Worm (Caenorhabditis elegans) whole organism, mixed stage, embryonic: ENCODE results near the gene F46B3.9.

Experiments
- M03D4.4 ChIP-seq: sonication (generic microtip); optimal IDR thresholded peaks from 2 replicates; lab custom pipeline; 2017; ENCODE audit warnings: mild to moderate bottlenecking, missing genetic modification characterization, missing compliant biosample characterization
- bed-3 ChIP-seq: fragments of 200-800 bp; sonication (Bioruptor generic); optimal IDR thresholded peaks from 3 replicates; lab custom pipeline; 2018; ENCODE audit warnings: mild to moderate bottlenecking, missing genetic modification characterization, moderate library complexity, missing compliant biosample characterization
- blmp-1 ChIP-seq: fragments of 150-350 bp; optimal IDR thresholded peaks from 2 replicates; lab custom pipeline; 2014; ENCODE audit warnings: missing biosample characterization, missing genetic modification characterization
- ceh-39 ChIP-seq: fragments of 150-350 bp; optimal IDR thresholded peaks from 2 replicates; lab custom pipeline; 2014; ENCODE audit warnings: missing biosample characterization, missing genetic modification characterization
- ces-1 ChIP-seq: fragments of 150-350 bp; optimal IDR thresholded peaks from 2 replicates; lab custom pipeline; 2014; ENCODE audit warnings: missing biosample characterization, missing genetic modification reagents, missing genetic modification characterization
- cnd-1 ChIP-seq: fragments of 200-800 bp; sonication (Bioruptor generic); optimal IDR thresholded peaks from 2 replicates; lab custom pipeline; 2018; ENCODE audit warnings: mild to moderate bottlenecking, missing genetic modification characterization, missing compliant biosample characterization
- drap-1 ChIP-seq: fragments of 200-800 bp; sonication (Bioruptor generic); optimal IDR thresholded peaks from 3 replicates; lab custom pipeline; 2018; ENCODE audit warnings: mild to moderate bottlenecking, missing genetic modification characterization, missing compliant biosample characterization
- elt-1 ChIP-seq: sonication (generic microtip); optimal IDR thresholded peaks from 2 replicates; lab custom pipeline; 2017; ENCODE audit warnings: missing genetic modification characterization, mild to moderate bottlenecking, missing compliant biosample characterization, antibody characterized with exemption, moderate library complexity, borderline replicate concordance; ENCODE audit not compliant: insufficient read depth
- elt-3 ChIP-seq: fragments of 150-350 bp; optimal IDR thresholded peaks from 2 replicates; lab custom pipeline; 2014; ENCODE audit warnings: missing biosample characterization, missing genetic modification characterization
- flh-1 ChIP-seq: fragments of 200-800 bp; sonication (Bioruptor generic); optimal IDR thresholded peaks from 2 replicates; lab custom pipeline; 2018; ENCODE audit warnings: mild to moderate bottlenecking, missing genetic modification characterization, moderate library complexity, missing compliant biosample characterization
- ham-2 ChIP-seq: fragments of 200-800 bp; sonication (Bioruptor generic); optimal IDR thresholded peaks from 2 replicates; lab custom pipeline; 2018; ENCODE audit warnings: mild to moderate bottlenecking, missing genetic modification characterization, missing compliant biosample characterization
- hlh-1 ChIP-seq: fragments of 150-350 bp; optimal IDR thresholded peaks from 2 replicates; lab custom pipeline; 2014; ENCODE audit warnings: missing biosample characterization, missing genetic modification reagents, missing genetic modification characterization
- lin-13 ChIP-seq: fragments of 150-350 bp; optimal IDR thresholded peaks from 2 replicates; lab custom pipeline; 2014; ENCODE audit warnings: missing biosample characterization, missing genetic modification characterization
- lin-32 ChIP-seq: fragments of 200-800 bp; sonication (Bioruptor generic); optimal IDR thresholded peaks from 2 replicates; lab custom pipeline; 2018; ENCODE audit warnings: mild to moderate bottlenecking, missing genetic modification characterization, missing compliant biosample characterization
- lsy-2 ChIP-seq: fragments of 150-350 bp; optimal IDR thresholded peaks from 2 replicates; lab custom pipeline; 2014; ENCODE audit warnings: missing biosample characterization, missing genetic modification characterization
- mab-5 ChIP-seq: fragments of 150-350 bp; optimal IDR thresholded peaks from 2 replicates; lab custom pipeline; 2014; ENCODE audit warnings: missing biosample characterization, missing genetic modification characterization
- mep-1 ChIP-seq: fragments of 150-350 bp; optimal IDR thresholded peaks from 2 replicates; lab custom pipeline; 2017; ENCODE audit warnings: missing biosample characterization, missing genetic modification reagents, missing genetic modification characterization, inconsistent platforms
- mls-2 ChIP-seq: sonication (generic microtip); optimal IDR thresholded peaks from 2 replicates; lab custom pipeline; 2016; ENCODE audit warnings: mild to moderate bottlenecking, missing genetic modification characterization, moderate library complexity, missing compliant biosample characterization
- nhr-2 ChIP-seq: fragments of 150-350 bp; optimal IDR thresholded peaks from 2 replicates; lab custom pipeline; 2014; ENCODE audit warnings: missing biosample characterization, missing genetic modification characterization
- nhr-237 ChIP-seq: fragments of 150-350 bp; optimal IDR thresholded peaks from 2 replicates; lab custom pipeline; 2014; ENCODE audit warnings: missing biosample characterization, missing genetic modification characterization
- nhr-28 ChIP-seq: fragments of 150-350 bp; optimal IDR thresholded peaks from 2 replicates; lab custom pipeline; 2014; ENCODE audit warnings: missing biosample characterization, missing genetic modification characterization
- nhr-76 ChIP-seq: sonication (generic microtip); optimal IDR thresholded peaks from 2 replicates; lab custom pipeline; 2017; ENCODE audit warnings: missing biosample characterization, missing genetic modification characterization
- pha-4 ChIP-seq: fragments of 150-350 bp; optimal IDR thresholded peaks from 2 replicates; lab custom pipeline; 2018; ENCODE audit warnings: missing biosample characterization, missing genetic modification reagents, missing genetic modification characterization
- sem-2 ChIP-seq: fragments of 200-800 bp; sonication (Bioruptor generic); optimal IDR thresholded peaks from 2 replicates; lab custom pipeline; 2018; ENCODE audit warnings: mild to moderate bottlenecking, missing genetic modification characterization, missing compliant biosample characterization
- snpc-4 ChIP-seq: fragments of 150-350 bp; optimal IDR thresholded peaks from 2 replicates; lab custom pipeline; 2014; ENCODE audit warnings: missing biosample characterization, missing genetic modification characterization
- sptf-1 ChIP-seq: sonication (generic microtip); optimal IDR thresholded peaks from 2 replicates; lab custom pipeline; 2017; ENCODE audit warnings: mild to moderate bottlenecking, missing genetic modification characterization, moderate library complexity, missing compliant biosample characterization
- tbx-8 ChIP-seq: fragments of 200-800 bp; sonication (Bioruptor generic); optimal IDR thresholded peaks from 2 replicates; lab custom pipeline; 2018; ENCODE audit warnings: mild to moderate bottlenecking, missing genetic modification characterization, moderate library complexity, missing compliant biosample characterization
- unc-120 ChIP-seq: sonication (generic microtip); optimal IDR thresholded peaks from 2 replicates; lab custom pipeline; 2017; ENCODE audit warnings: missing genetic modification characterization, missing compliant biosample characterization; ENCODE audit not compliant: poor library complexity, severe bottlenecking
- unc-39 ChIP-seq: fragments of 150-350 bp; optimal IDR thresholded peaks from 2 replicates; lab custom pipeline; 2014; ENCODE audit warnings: missing biosample characterization, missing genetic modification characterization
- unc-62 ChIP-seq: fragments of 150-350 bp; optimal IDR thresholded peaks from 2 replicates; lab custom pipeline; 2014; ENCODE audit warnings: missing biosample characterization, missing genetic modification reagents, missing genetic modification characterization
- zip-8 ChIP-seq: fragments of 150-350 bp; optimal IDR thresholded peaks from 2 replicates; lab custom pipeline; 2014; ENCODE audit warnings: missing biosample characterization, missing genetic modification characterization
- ztf-11 ChIP-seq: fragments of 150-350 bp; optimal IDR thresholded peaks from 2 replicates; lab custom pipeline; 2014; ENCODE audit warnings: missing biosample characterization, missing genetic modification characterization

Gene F46B3.9

DNA sequence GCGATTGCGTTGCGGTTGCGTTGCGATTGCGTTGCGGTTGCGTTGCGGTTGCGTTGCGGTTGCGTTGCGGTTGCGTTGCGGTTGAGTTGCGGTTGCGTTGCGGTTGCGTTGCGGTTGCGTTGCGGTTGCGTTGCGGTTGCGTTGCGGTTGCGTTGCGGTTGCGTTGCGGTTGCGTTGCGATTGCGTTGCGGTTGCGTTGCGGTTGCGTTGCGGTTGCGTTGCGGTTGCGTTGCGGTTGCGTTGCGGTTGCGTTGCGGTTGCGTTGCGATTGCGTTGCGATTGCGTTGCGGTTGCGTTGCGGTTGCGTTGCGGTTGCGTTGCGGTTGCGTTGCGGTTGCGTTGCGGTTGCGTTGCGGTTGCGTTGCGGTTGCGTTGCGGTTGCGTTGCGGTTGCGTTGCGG lies 20.1 kb downstream of the F46B3.9 start:
- TF ChIP-seq sptf-1 (tag; lab: Kevin White, UChicago), result peak; percentile 56

DNA sequence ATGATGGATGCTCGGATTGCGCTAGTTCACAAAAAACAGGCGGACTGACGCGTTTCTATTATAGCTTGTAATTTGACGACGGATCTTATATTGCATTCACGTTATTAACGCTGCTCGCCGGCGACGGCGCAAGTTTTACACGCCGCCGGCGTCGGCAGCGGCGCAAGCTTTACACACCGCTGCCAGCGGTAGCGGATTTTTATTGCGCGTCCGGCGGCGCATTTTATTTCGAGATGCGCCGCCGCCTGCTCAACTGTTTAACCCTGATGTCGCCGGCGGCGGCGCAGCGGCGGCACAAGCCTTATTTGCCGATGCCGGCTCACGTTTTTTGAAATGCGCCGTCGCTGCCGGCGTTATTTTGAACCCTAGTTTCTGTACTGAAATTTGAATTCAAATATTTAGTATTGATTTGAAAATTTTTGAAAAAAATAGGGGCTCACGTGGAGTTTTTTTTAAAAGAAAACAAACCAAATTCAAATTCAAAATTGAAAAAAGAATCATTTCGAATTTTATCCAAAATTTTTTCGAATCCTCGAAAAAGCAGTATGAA lies 21.3 kb downstream of the F46B3.9 start, which contains the start of gene ttr-57:
TSS of gene ttr-57 (plus strand) at position 500 of the 550 bp plus-strand sequence.
- no peak for TF ChIP-seq cnd-1 (tag; lab: Kevin White, UChicago)
- no peak for TF ChIP-seq nhr-76 (tag; lab: Kevin White, UChicago)
- TF ChIP-seq tbx-8 (GFP tag; lab: Kevin White, UChicago), result no peak
- no peak for TF ChIP-seq ceh-39 (tag; lab: Kevin White, UChicago)
- no peak for TF ChIP-seq sptf-1 (tag; lab: Kevin White, UChicago)
- no peak for TF ChIP-seq unc-62 (GFP tag; lab: Kevin White, UChicago)
- TF ChIP-seq snpc-4 (tag; lab: Kevin White, UChicago), result no peak
- no peak for TF ChIP-seq ces-1
- TF ChIP-seq, all 35 proteins: peak for 0

DNA sequence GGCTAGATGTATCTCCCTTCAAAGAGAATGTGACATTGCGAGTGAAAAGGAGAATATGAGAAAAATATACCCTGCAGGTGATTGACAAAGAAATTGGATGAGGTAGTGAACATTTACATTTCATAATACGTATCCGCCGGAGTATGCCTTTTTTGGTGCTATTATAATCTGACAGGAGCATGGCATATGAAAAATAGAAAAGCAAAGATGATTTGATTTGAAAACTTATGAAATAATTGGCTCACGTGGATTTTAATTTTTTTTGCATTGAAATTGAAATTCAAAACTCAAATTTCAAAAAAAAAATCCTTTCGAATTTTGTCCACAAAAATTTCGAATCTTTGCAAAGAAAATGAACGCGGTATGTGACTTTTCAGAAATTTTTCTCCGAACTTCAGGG lies 22.9 kb downstream of the F46B3.9 start, which contains the start of gene ttr-11:
TSS of gene ttr-11 (plus strand) at position 301 of the 400 bp plus-strand sequence.
- TF ChIP-seq ztf-11 (tag; lab: Kevin White, UChicago) (no peak), sem-2 (GFP tag; lab: Kevin White, UChicago) (no peak), nhr-76 (tag; lab: Kevin White, UChicago) (no peak), tbx-8 (GFP tag; lab: Kevin White, UChicago) (no peak), mls-2 (tag; lab: Kevin White, UChicago) (no peak), elt-3 (tag; lab: Kevin White, UChicago) (no peak), lin-32 (no peak), zip-8 (tag; lab: Kevin White, UChicago) (no peak), drap-1 (GFP tag; lab: Kevin White, UChicago) (no peak), snpc-4 (tag; lab: Kevin White, UChicago) (no peak), ham-2 (no peak), mab-5 (tag; lab: Kevin White, UChicago) (no peak), sptf-1 (tag; lab: Kevin White, UChicago) (no peak)
- TF ChIP-seq, all 35 proteins: peak for 0

DNA sequence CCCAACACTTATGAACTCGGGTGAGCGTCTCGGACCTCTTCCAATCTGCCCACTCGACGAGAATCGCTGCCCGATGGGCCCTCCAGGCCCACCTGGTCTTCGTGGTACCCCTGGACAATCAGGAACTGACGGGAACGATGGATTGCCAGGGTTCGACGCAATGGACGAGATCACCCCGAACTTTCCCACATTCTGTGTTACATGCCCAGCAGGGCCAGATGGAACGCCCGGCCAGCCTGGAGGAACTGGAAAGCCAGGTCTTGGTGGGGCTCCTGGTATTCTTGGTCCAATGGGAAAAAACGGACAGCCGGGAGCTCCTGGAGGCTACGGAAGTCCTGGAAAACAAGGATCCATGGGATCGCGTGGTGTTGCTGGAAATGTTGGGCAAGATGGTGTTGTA lies 25.2 kb downstream of the F46B3.9 start:
- no peak for TF ChIP-seq ces-1
- no peak for TF ChIP-seq flh-1
- no peak for TF ChIP-seq bed-3
- no peak for TF ChIP-seq blmp-1 (tag; lab: Kevin White, UChicago)
- no peak for TF ChIP-seq nhr-237 (tag; lab: Kevin White, UChicago)
- TF ChIP-seq tbx-8 (GFP tag; lab: Kevin White, UChicago), result no peak
- no peak for TF ChIP-seq hlh-1
- no peak for TF ChIP-seq lin-32
- no peak for TF ChIP-seq snpc-4 (tag; lab: Kevin White, UChicago)
- no peak for TF ChIP-seq unc-62 (GFP tag; lab: Kevin White, UChicago)
- TF ChIP-seq lsy-2 (tag; lab: Kevin White, UChicago), result no peak
- no peak for TF ChIP-seq nhr-28 (tag; lab: Kevin White, UChicago)
- TF ChIP-seq unc-120 (tag; lab: Kevin White, UChicago), result no peak
- TF ChIP-seq mab-5 (tag; lab: Kevin White, UChicago), result no peak
- TF ChIP-seq elt-1, result no peak
- no peak for TF ChIP-seq lin-13 (tag; lab: Kevin White, UChicago)
- no peak for TF ChIP-seq M03D4.4

DNA sequence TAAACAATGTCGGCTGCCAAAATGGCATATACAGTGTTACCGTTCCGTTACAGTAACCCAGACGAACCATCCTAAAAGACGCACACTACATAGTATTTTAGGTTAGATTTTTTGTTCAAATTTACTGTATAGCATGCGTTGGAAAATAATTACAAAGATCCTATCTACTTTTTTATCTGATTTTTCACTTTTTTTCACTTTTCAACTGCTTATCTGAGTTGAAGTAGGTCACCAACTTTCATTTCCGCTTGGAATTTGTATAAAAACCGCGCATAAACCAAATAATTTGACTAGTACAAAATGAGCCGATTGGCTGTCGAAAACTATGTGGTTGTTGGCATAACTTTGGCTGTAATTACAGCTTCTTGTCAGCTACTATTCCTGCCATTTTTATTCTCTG lies 26.1 kb downstream of the F46B3.9 start, which contains the start of gene col-163:
TSS of gene col-163 (plus strand) at position 301 of the 400 bp plus-strand sequence.
- TF ChIP-seq nhr-76 (tag; lab: Kevin White, UChicago) (no peak), mab-5 (tag; lab: Kevin White, UChicago) (no peak), sptf-1 (tag; lab: Kevin White, UChicago) (no peak), ces-1 (no peak), hlh-1 (no peak), mep-1 (tag; lab: Kevin White, UChicago) (no peak), ztf-11 (tag; lab: Kevin White, UChicago) (no peak), pha-4 (tag; lab: Kevin White, UChicago) (no peak), flh-1 (no peak), snpc-4 (tag; lab: Kevin White, UChicago) (no peak), M03D4.4 (no peak), unc-62 (GFP tag; lab: Kevin White, UChicago) (no peak), zip-8 (tag; lab: Kevin White, UChicago) (no peak), tbx-8 (GFP tag; lab: Kevin White, UChicago) (no peak), unc-120 (tag; lab: Kevin White, UChicago) (no peak), lsy-2 (tag; lab: Kevin White, UChicago) (no peak), nhr-2 (tag; lab: Kevin White, UChicago) (no peak), unc-39 (no peak)
